Worm (Caenorhabditis elegans): ENCODE measurements around the gene F07B10.7.

Gene F07B10.7

DNA sequence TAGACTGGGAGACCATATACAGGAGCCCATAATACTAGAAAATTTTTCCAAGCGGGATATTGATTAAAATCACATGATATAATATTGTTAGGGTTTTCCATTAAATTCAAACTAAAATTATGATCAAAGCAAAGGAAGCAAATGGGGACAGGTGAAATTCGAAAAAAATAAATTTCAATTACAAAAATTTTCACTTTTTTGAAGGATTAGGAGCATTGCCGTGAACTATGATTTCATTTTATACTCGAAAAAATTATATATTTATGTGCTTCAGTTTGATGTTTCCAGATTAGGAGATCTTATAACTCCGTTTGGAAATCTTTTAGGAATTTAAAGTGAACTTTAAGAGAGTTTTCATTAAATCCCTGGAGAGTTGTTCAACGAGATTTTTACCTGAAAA lies at the start of gene F07B10.7:
Gene F07B10.7, minus strand, starts transcription at position 101 of the 400 bp plus-strand sequence.
- no peak for TF ChIP-seq ceh-13 (GFP tag; optimal IDR thresholded peaks at IDR 0.05)
- no peak for TF ChIP-seq pes-1 (GFP tag; IDR thresholded peaks at IDR 0.05)
- no peak for TF ChIP-seq ets-7 (tag; optimal IDR thresholded peaks at IDR 0.05)
- no peak for TF ChIP-seq hmbx-1 (tag; optimal IDR thresholded peaks at IDR 0.05)
- no peak for TF ChIP-seq ceh-36 (tag; optimal IDR thresholded peaks at IDR 0.05)
- TF ChIP-seq scrt-1 (GFP tag; IDR thresholded peaks at IDR 0.05), result no peak
- TF ChIP-seq F13C5.2 (tag; optimal IDR thresholded peaks at IDR 0.05), result no peak
- TF ChIP-seq sea-1 (GFP tag; conservative IDR thresholded peaks at IDR 0.05), result no peak
- no peak for TF ChIP-seq flt-1 (GFP tag; IDR thresholded peaks at IDR 0.05)
- no peak for TF ChIP-seq ama-1 (optimal IDR thresholded peaks at IDR 0.05)
- no peak for TF ChIP-seq tbx-37 (GFP tag; conservative IDR thresholded peaks at IDR 0.05)
- TF ChIP-seq aly-1 (tag; optimal IDR thresholded peaks at IDR 0.05), result no peak
- no peak for TF ChIP-seq B0310.2 (tag; optimal IDR thresholded peaks at IDR 0.05)
- TF ChIP-seq hmg-4 (GFP tag; optimal IDR thresholded peaks at IDR 0.05), result no peak
- TF ChIP-seq tbx-11 (GFP tag; IDR thresholded peaks at IDR 0.05), result no peak
- TF ChIP-seq tra-4 (tag; optimal IDR thresholded peaks at IDR 0.05), result no peak
- TF ChIP-seq hnd-1 (tag; optimal IDR thresholded peaks at IDR 0.05), result no peak

DNA sequence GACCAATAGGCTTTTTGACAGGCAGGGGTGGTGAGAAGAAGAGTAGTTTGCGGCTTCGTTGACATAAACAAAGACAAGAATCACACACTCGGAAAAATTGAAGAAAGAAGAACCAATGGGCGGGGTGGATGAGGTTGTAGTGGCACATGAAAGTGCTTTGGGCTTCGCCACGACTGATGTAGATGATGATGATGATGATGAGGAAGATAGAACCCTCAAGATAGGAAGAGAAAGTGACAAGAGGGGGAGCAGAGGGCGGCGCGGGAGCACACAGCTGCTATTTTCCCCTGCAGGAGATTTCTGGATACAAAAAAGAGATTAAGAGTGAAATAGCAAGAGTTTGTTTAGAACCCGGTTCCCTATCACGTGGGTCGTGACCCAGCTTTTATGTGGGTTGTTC lies 48.4 kb upstream of the F07B10.7 start:
- TF ChIP-seq scrt-1 (GFP tag; IDR thresholded peaks at IDR 0.05), result no peak
- TF ChIP-seq hmg-4 (GFP tag; optimal IDR thresholded peaks at IDR 0.05), result no peak
- TF ChIP-seq hnd-1 (tag; optimal IDR thresholded peaks at IDR 0.05), result no peak
- TF ChIP-seq tra-4 (tag; optimal IDR thresholded peaks at IDR 0.05), result no peak
- no peak for TF ChIP-seq aly-1 (tag; optimal IDR thresholded peaks at IDR 0.05)
- TF ChIP-seq pes-1 (GFP tag; IDR thresholded peaks at IDR 0.05), result no peak
- TF ChIP-seq tbx-11 (GFP tag; IDR thresholded peaks at IDR 0.05), result no peak
- no peak for TF ChIP-seq ama-1 (optimal IDR thresholded peaks at IDR 0.05)
- no peak for TF ChIP-seq tbx-37 (GFP tag; conservative IDR thresholded peaks at IDR 0.05)
- TF ChIP-seq hmbx-1 (tag; optimal IDR thresholded peaks at IDR 0.05), result no peak

DNA sequence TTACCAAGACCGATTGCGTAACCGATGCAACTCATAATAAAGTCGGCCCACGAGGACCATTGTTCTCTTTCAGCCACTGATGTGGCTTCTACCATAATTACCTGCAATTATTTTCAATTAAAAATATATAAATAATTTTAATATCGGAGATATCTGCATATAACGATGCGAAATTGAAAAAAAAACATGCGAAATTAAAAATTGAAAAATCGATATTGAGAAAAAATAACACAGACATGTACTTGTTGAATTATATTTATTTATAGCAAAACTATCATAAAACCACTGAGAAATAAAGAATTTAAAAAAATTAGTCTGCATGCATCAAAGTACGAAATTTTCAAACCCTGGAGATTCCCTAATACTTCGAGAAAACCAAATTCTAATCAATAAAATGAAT lies 47.8 kb upstream of the F07B10.7 start, which contains the start of gene snf-11:
Gene snf-11, minus strand, starts transcription at position 101 of the 400 bp plus-strand sequence.
- TF ChIP-seq sea-1 (GFP tag; conservative IDR thresholded peaks at IDR 0.05), result no peak
- no peak for TF ChIP-seq B0310.2 (tag; optimal IDR thresholded peaks at IDR 0.05)
- TF ChIP-seq tbx-11 (GFP tag; IDR thresholded peaks at IDR 0.05), result no peak
- no peak for TF ChIP-seq hmbx-1 (tag; optimal IDR thresholded peaks at IDR 0.05)
- TF ChIP-seq scrt-1 (GFP tag; IDR thresholded peaks at IDR 0.05), result no peak
- no peak for TF ChIP-seq hmg-4 (GFP tag; optimal IDR thresholded peaks at IDR 0.05)
- TF ChIP-seq flt-1 (GFP tag; IDR thresholded peaks at IDR 0.05), result no peak

DNA sequence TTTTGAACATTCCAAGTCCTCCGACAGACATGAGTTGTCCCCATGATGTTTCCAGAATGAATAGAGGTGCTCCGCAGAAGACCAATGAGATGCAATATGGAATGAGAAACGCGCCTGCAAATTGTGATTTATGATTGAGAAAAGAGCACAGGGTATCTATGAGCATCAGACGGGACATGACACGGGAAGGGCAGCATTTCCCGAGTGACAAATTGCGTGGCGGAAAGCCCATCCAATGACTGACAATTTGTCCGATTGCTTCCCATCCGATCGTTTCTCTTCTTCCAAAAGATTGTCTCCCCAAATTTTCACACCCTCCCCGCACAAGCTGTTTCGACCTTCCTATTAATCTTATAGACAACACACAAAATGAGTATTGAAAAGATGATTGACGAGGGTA lies 47.3 kb upstream of the F07B10.7 start:
- TF ChIP-seq ceh-13 (GFP tag; optimal IDR thresholded peaks at IDR 0.05), result no peak
- no peak for TF ChIP-seq tbx-11 (GFP tag; IDR thresholded peaks at IDR 0.05)
- no peak for TF ChIP-seq F13C5.2 (tag; optimal IDR thresholded peaks at IDR 0.05)
- TF ChIP-seq ama-1 (optimal IDR thresholded peaks at IDR 0.05), result no peak
- no peak for TF ChIP-seq pes-1 (GFP tag; IDR thresholded peaks at IDR 0.05)

DNA sequence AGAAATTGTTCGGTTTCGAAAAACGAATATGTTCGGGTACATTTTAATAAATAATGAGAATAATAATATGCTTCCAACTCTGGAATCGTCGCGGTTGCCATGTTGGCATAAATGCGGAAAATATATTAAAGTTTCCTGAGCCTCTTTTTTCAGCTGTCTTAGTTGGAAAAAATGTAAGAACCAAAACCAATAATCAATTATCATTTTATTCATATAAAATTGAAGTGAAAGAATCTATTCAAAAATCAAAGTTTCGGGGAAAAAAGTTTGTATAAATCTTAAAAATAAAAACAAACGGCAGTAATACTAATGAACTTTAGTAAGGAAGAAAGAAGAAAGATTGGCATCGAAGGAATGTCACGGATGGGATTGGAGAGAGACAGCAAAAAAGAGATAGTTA lies 44.4 kb upstream of the F07B10.7 start, which contains the start of gene srh-45:
Gene srh-45, minus strand, starts transcription at position 101 of the 400 bp plus-strand sequence.
- TF ChIP-seq hmbx-1 (tag; optimal IDR thresholded peaks at IDR 0.05), result no peak
- TF ChIP-seq F13C5.2 (tag; optimal IDR thresholded peaks at IDR 0.05), result no peak
- TF ChIP-seq ceh-13 (GFP tag; optimal IDR thresholded peaks at IDR 0.05), result no peak
- TF ChIP-seq tbx-37 (GFP tag; conservative IDR thresholded peaks at IDR 0.05), result no peak
- TF ChIP-seq tbx-11 (GFP tag; IDR thresholded peaks at IDR 0.05), result no peak
- no peak for TF ChIP-seq sea-1 (GFP tag; conservative IDR thresholded peaks at IDR 0.05)
- TF ChIP-seq pes-1 (GFP tag; IDR thresholded peaks at IDR 0.05), result no peak
- TF ChIP-seq hnd-1 (tag; optimal IDR thresholded peaks at IDR 0.05), result no peak
- TF ChIP-seq aly-1 (tag; optimal IDR thresholded peaks at IDR 0.05), result no peak
- TF ChIP-seq hmg-4 (GFP tag; optimal IDR thresholded peaks at IDR 0.05), result no peak
- TF ChIP-seq flt-1 (GFP tag; IDR thresholded peaks at IDR 0.05), result no peak
- TF ChIP-seq ets-7 (tag; optimal IDR thresholded peaks at IDR 0.05), result no peak

DNA sequence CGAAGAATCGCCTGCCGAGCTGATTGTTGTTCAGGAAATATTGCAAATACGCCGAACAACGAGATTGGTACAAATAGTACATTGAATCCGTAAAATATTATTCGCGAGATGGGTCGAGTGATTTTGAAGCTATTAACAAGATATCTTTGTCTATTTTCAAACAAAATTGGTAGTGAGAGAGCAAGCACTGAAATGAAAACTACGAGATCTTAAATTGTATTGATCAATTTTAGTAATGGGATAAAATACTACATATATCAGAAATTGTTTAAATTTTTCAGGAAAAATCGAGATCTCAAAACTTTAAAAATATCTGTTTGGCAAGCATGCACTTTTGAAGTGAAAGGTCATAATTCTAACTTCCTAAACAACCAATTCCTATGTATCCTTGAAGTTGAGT lies 43.7 kb upstream of the F07B10.7 start:
- TF ChIP-seq aly-1 (tag; optimal IDR thresholded peaks at IDR 0.05), result no peak
- TF ChIP-seq flt-1 (GFP tag; IDR thresholded peaks at IDR 0.05), result no peak
- no peak for TF ChIP-seq ama-1 (optimal IDR thresholded peaks at IDR 0.05)
- TF ChIP-seq ets-7 (tag; optimal IDR thresholded peaks at IDR 0.05), result no peak
- no peak for TF ChIP-seq sea-1 (GFP tag; conservative IDR thresholded peaks at IDR 0.05)
- no peak for TF ChIP-seq hmg-4 (GFP tag; optimal IDR thresholded peaks at IDR 0.05)
- TF ChIP-seq ceh-36 (tag; optimal IDR thresholded peaks at IDR 0.05), result no peak

DNA sequence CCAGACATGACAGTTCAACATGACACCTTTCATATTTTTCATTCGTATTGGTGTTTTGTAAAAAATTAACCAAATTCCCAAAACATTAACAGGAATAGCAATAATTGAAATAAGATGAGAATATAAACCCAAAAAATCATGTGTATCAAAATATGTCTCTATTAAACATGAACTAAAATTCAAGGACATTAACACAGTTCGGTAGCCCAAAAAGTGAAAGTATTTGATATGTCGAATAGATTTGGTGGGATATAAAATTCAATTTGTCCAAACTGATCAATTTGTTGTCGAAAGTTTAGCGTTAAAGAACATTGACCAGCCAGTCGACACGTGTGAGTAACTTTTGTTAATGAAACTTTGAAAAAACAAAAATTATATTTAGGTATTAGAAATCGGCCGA lies 42.2 kb upstream of the F07B10.7 start, which contains the start of gene srh-46:
Gene srh-46, minus strand, starts transcription at position 189 of the 400 bp plus-strand sequence.
- no peak for TF ChIP-seq hnd-1 (tag; optimal IDR thresholded peaks at IDR 0.05)
- no peak for TF ChIP-seq ets-7 (tag; optimal IDR thresholded peaks at IDR 0.05)
- TF ChIP-seq ceh-13 (GFP tag; optimal IDR thresholded peaks at IDR 0.05), result no peak
- no peak for TF ChIP-seq ama-1 (optimal IDR thresholded peaks at IDR 0.05)
- TF ChIP-seq B0310.2 (tag; optimal IDR thresholded peaks at IDR 0.05), result no peak
- no peak for TF ChIP-seq aly-1 (tag; optimal IDR thresholded peaks at IDR 0.05)
- TF ChIP-seq tbx-11 (GFP tag; IDR thresholded peaks at IDR 0.05), result no peak
- TF ChIP-seq scrt-1 (GFP tag; IDR thresholded peaks at IDR 0.05), result no peak
- no peak for TF ChIP-seq hmg-4 (GFP tag; optimal IDR thresholded peaks at IDR 0.05)
- TF ChIP-seq hmbx-1 (tag; optimal IDR thresholded peaks at IDR 0.05), result no peak
- no peak for TF ChIP-seq flt-1 (GFP tag; IDR thresholded peaks at IDR 0.05)
- TF ChIP-seq F13C5.2 (tag; optimal IDR thresholded peaks at IDR 0.05), result no peak
- no peak for TF ChIP-seq tbx-37 (GFP tag; conservative IDR thresholded peaks at IDR 0.05)
- TF ChIP-seq sea-1 (GFP tag; conservative IDR thresholded peaks at IDR 0.05), result no peak
- TF ChIP-seq tra-4 (tag; optimal IDR thresholded peaks at IDR 0.05), result no peak
- TF ChIP-seq ceh-36 (tag; optimal IDR thresholded peaks at IDR 0.05), result no peak
- no peak for TF ChIP-seq pes-1 (GFP tag; IDR thresholded peaks at IDR 0.05)

DNA sequence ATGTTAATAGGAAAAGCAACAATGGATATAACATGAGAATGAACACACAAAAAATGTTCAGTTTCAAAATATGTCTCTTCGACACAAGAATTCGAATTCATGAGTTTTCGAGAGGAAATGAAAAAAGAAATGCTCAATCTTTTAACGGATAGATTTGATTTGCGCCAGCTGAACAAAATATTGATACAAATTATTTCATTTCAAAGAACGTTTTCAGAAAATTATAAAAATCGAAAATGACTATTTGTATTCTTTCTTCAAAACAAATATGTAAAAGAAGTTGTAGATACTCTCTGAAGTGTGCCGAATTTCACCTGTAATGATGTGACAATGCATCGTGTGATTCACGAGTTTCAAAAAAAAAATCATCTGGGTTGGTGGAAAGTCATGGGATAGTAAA lies 40.0 kb upstream of the F07B10.7 start, which contains the start of gene srh-47:
Gene srh-47, minus strand, starts transcription at position 101 of the 400 bp plus-strand sequence.
- no peak for TF ChIP-seq F13C5.2 (tag; optimal IDR thresholded peaks at IDR 0.05)
- no peak for TF ChIP-seq ama-1 (optimal IDR thresholded peaks at IDR 0.05)
- TF ChIP-seq tbx-11 (GFP tag; IDR thresholded peaks at IDR 0.05), result no peak
- no peak for TF ChIP-seq ets-7 (tag; optimal IDR thresholded peaks at IDR 0.05)
- TF ChIP-seq sea-1 (GFP tag; conservative IDR thresholded peaks at IDR 0.05), result no peak
- no peak for TF ChIP-seq tbx-37 (GFP tag; conservative IDR thresholded peaks at IDR 0.05)
- no peak for TF ChIP-seq ceh-13 (GFP tag; optimal IDR thresholded peaks at IDR 0.05)
- no peak for TF ChIP-seq hmbx-1 (tag; optimal IDR thresholded peaks at IDR 0.05)
- no peak for TF ChIP-seq hnd-1 (tag; optimal IDR thresholded peaks at IDR 0.05)
- no peak for TF ChIP-seq flt-1 (GFP tag; IDR thresholded peaks at IDR 0.05)
- no peak for TF ChIP-seq tra-4 (tag; optimal IDR thresholded peaks at IDR 0.05)
- TF ChIP-seq hmg-4 (GFP tag; optimal IDR thresholded peaks at IDR 0.05), result no peak
- no peak for TF ChIP-seq ceh-36 (tag; optimal IDR thresholded peaks at IDR 0.05)
- no peak for TF ChIP-seq scrt-1 (GFP tag; IDR thresholded peaks at IDR 0.05)
- TF ChIP-seq pes-1 (GFP tag; IDR thresholded peaks at IDR 0.05), result no peak
- no peak for TF ChIP-seq B0310.2 (tag; optimal IDR thresholded peaks at IDR 0.05)
- TF ChIP-seq aly-1 (tag; optimal IDR thresholded peaks at IDR 0.05), result no peak
